Fruit fly (Drosophila melanogaster) whole organism, embryonic: ENCODE data around the gene Muc91C.

ENCODE experiments used
- Aef1 ChIP-seq: fragments of 200-800 bp; sonication (Bioruptor generic); IDR thresholded peaks from 3 replicates; pipeline ENCODE4 v1.3.6; 2022; ENCODE audit warnings: missing biosample characterization, missing genetic modification characterization
- Antp ChIP-seq: fragments of 200-800 bp; sonication (Bioruptor generic); optimal IDR thresholded peaks from 3 replicates; lab custom pipeline; 2016; ENCODE audit warnings: missing biosample characterization, missing genetic modification characterization
- CG12299 ChIP-seq: fragments of 200-800 bp; sonication (Bioruptor generic); optimal IDR thresholded peaks from 2 replicates; lab custom pipeline; 2018; ENCODE audit warnings: missing biosample characterization, mild to moderate bottlenecking, missing genetic modification characterization
- CG12769 ChIP-seq: fragments of 200-800 bp; sonication (Bioruptor generic); optimal IDR thresholded peaks from 2 replicates; lab custom pipeline; 2019; ENCODE audit warnings: missing biosample characterization, mild to moderate bottlenecking, missing genetic modification characterization, moderate library complexity
- CG16779 ChIP-seq: fragments of 200-800 bp; sonication (Bioruptor generic); IDR thresholded peaks from 2 replicates; pipeline ENCODE4 v1.3.6; 2022; ENCODE audit warnings: missing biosample characterization, missing genetic modification characterization
- CG1792 ChIP-seq: fragments of 200-800 bp; sonication (Bioruptor generic); optimal IDR thresholded peaks from 2 replicates; lab custom pipeline; 2016; ENCODE audit warnings: missing biosample characterization, missing genetic modification characterization
- CG2875 ChIP-seq: fragments of 200-800 bp; sonication (Bioruptor generic); optimal IDR thresholded peaks from 2 replicates; lab custom pipeline; 2017; ENCODE audit warnings: missing biosample characterization, mild to moderate bottlenecking, missing genetic modification characterization, missing genetic modification reagents
- CG30020 ChIP-seq: fragments of 200-800 bp; optimal IDR thresholded peaks from 2 replicates; lab custom pipeline; 2019; ENCODE audit warnings: missing biosample characterization, mild to moderate bottlenecking, missing genetic modification characterization, moderate library complexity
- CG31441 ChIP-seq: fragments of 200-800 bp; sonication (Bioruptor generic); IDR thresholded peaks from 2 replicates; pipeline ENCODE4 v1.3.6; 2022; ENCODE audit warnings: missing biosample characterization, missing genetic modification characterization
- CG3163 ChIP-seq: fragments of 200-800 bp; sonication (Bioruptor generic); optimal IDR thresholded peaks from 3 replicates; lab custom pipeline; 2016; ENCODE audit warnings: missing biosample characterization, missing genetic modification characterization
- CG3281 ChIP-seq: fragments of 200-800 bp; sonication (Bioruptor generic); optimal IDR thresholded peaks from 3 replicates; lab custom pipeline; 2017; ENCODE audit warnings: missing biosample characterization, mild to moderate bottlenecking, missing genetic modification characterization
- CG4730 ChIP-seq: fragments of 200-800 bp; sonication (Bioruptor generic); IDR thresholded peaks from 2 replicates; pipeline ENCODE4 v1.3.6; 2022; ENCODE audit warnings: missing biosample characterization, missing genetic modification characterization
- CG5245 ChIP-seq: fragments of 200-800 bp; sonication (Bioruptor generic); optimal IDR thresholded peaks from 3 replicates; lab custom pipeline; 2016; ENCODE audit warnings: missing biosample characterization, missing genetic modification characterization
- CG5953 ChIP-seq: fragments of 200-800 bp; sonication (Bioruptor generic); IDR thresholded peaks from 2 replicates; pipeline ENCODE4 v1.3.6; 2022; ENCODE audit warnings: missing biosample characterization, missing genetic modification characterization
- CG6683 ChIP-seq: fragments of 200-800 bp; sonication (Bioruptor generic); optimal IDR thresholded peaks from 2 replicates; lab custom pipeline; 2017; ENCODE audit warnings: missing biosample characterization, mild to moderate bottlenecking, missing genetic modification characterization, missing genetic modification reagents
- CG7839 ChIP-seq: fragments of 200-800 bp; sonication (Bioruptor generic); optimal IDR thresholded peaks from 3 replicates; lab custom pipeline; 2018; ENCODE audit warnings: missing biosample characterization, mild to moderate bottlenecking, missing genetic modification characterization, moderate library complexity
- CG8924 ChIP-seq: fragments of 200-800 bp; optimal IDR thresholded peaks from 3 replicates; lab custom pipeline; 2019; ENCODE audit warnings: missing biosample characterization, mild to moderate bottlenecking, missing genetic modification characterization, moderate library complexity
- CG9932 ChIP-seq: fragments of 200-800 bp; sonication (Bioruptor generic); IDR thresholded peaks from 2 replicates; pipeline ENCODE4 v1.3.6; 2022; ENCODE audit warnings: missing biosample characterization, missing genetic modification characterization
- CTCF ChIP-seq: fragments of 200-800 bp; sonication (Bioruptor generic); optimal IDR thresholded peaks from 2 replicates; lab custom pipeline; 2017; ENCODE audit warnings: missing biosample characterization, mild to moderate bottlenecking, missing genetic modification characterization, moderate library complexity
- CkIIα-i1 ChIP-seq: fragments of 200-800 bp; sonication (Bioruptor generic); IDR thresholded peaks from 2 replicates; pipeline ENCODE4 v1.3.6; 2022; ENCODE audit warnings: missing biosample characterization, missing genetic modification characterization
- CrebB ChIP-seq: fragments of 200-800 bp; sonication (Bioruptor generic); optimal IDR thresholded peaks from 3 replicates; lab custom pipeline; 2018; ENCODE audit warnings: missing biosample characterization, mild to moderate bottlenecking, missing genetic modification characterization
- Dad ChIP-seq: fragments of 200-800 bp; sonication (Bioruptor generic); optimal IDR thresholded peaks from 3 replicates; lab custom pipeline; 2016; ENCODE audit warnings: missing biosample characterization, missing genetic modification characterization
- Fer1 ChIP-seq: fragments of 200-800 bp; sonication (Bioruptor generic); optimal IDR thresholded peaks from 2 replicates; lab custom pipeline; 2017; ENCODE audit warnings: missing biosample characterization, mild to moderate bottlenecking, missing genetic modification characterization
- Fer2 ChIP-seq: fragments of 200-800 bp; sonication (Bioruptor generic); optimal IDR thresholded peaks from 2 replicates; lab custom pipeline; 2018; ENCODE audit warnings: missing biosample characterization, mild to moderate bottlenecking, missing genetic modification characterization, moderate library complexity
- GATAe ChIP-seq: fragments of 200-800 bp; sonication (Bioruptor generic); conservative IDR thresholded peaks from 2 replicates; pipeline ENCODE4 v1.3.6; 2022; ENCODE audit warnings: missing biosample characterization, missing genetic modification characterization
- Gug ChIP-seq: fragments of 200-800 bp; sonication (Bioruptor generic); IDR thresholded peaks from 4 replicates; pipeline ENCODE4 v1.3.6; 2022; ENCODE audit warnings: missing biosample characterization, missing genetic modification characterization
- HLH3B ChIP-seq: fragments of 200-800 bp; sonication (Bioruptor generic); IDR thresholded peaks from 2 replicates; pipeline ENCODE4 v1.3.6; 2022; ENCODE audit warnings: missing biosample characterization, missing genetic modification characterization
- Hsf ChIP-seq: fragments of 200-800 bp; sonication (Bioruptor generic); optimal IDR thresholded peaks from 3 replicates; lab custom pipeline; 2016; ENCODE audit warnings: missing biosample characterization, missing genetic modification characterization
- Max ChIP-seq: fragments of 200-800 bp; sonication (Bioruptor generic); optimal IDR thresholded peaks from 2 replicates; lab custom pipeline; 2016; ENCODE audit warnings: missing biosample characterization, mild to moderate bottlenecking, missing genetic modification characterization
- Xrp1 ChIP-seq: fragments of 200-800 bp; sonication (Bioruptor generic); IDR thresholded peaks from 2 replicates; pipeline ENCODE4 v1.3.6; 2022; ENCODE audit warnings: missing biosample characterization, missing genetic modification characterization
- ab ChIP-seq: fragments of 200-800 bp; sonication (Bioruptor generic); optimal IDR thresholded peaks from 2 replicates; lab custom pipeline; 2016; ENCODE audit warnings: missing biosample characterization, missing genetic modification characterization
- croc ChIP-seq: fragments of 200-800 bp; sonication (Bioruptor generic); conservative IDR thresholded peaks from 3 replicates; pipeline ENCODE4 v1.3.6; 2022; ENCODE audit warnings: missing biosample characterization, missing genetic modification characterization
- crp ChIP-seq, 2 experiments: fragments of 200-800 bp; sonication (Bioruptor generic); optimal IDR thresholded peaks; 2 replicates in 1 of 2; 3 replicates in 1 of 2; lab custom pipeline; 2017; ENCODE audit warnings: missing biosample characterization in 2 of 2, missing genetic modification characterization in 2 of 2, mild to moderate bottlenecking in 1 of 2, moderate library complexity in 1 of 2
- lilli ChIP-seq: fragments of 200-800 bp; sonication (Bioruptor generic); optimal IDR thresholded peaks from 3 replicates; lab custom pipeline; 2016; ENCODE audit warnings: missing biosample characterization, missing genetic modification characterization
- lov ChIP-seq, 2 experiments: fragments of 200-800 bp in 1 of 2; fragments of >200 bp in 1 of 2; sonication (Bioruptor generic) in 1 of 2; IDR thresholded peaks in 1 of 2; optimal IDR thresholded peaks in 1 of 2; 2 replicates in 1 of 2; 3 replicates in 1 of 2; pipeline versions ENCODE4 v1.3.6 to Lab custom; 2017 to 2022; ENCODE audit warnings: missing biosample characterization in 1 of 2, missing genetic modification characterization in 1 of 2
- mld ChIP-seq: fragments of 200-800 bp; sonication (Bioruptor generic); IDR thresholded peaks from 3 replicates; pipeline ENCODE4 v1.3.6; 2022; ENCODE audit warnings: missing biosample characterization, missing genetic modification characterization; ENCODE audit not compliant: partially characterized antibody
- nau ChIP-seq: fragments of 200-800 bp; sonication (Bioruptor generic); optimal IDR thresholded peaks from 3 replicates; lab custom pipeline; 2017; ENCODE audit warnings: missing biosample characterization, mild to moderate bottlenecking, missing genetic modification characterization, missing genetic modification reagents
- nerfin-1 ChIP-seq: fragments of 200-800 bp; sonication (Bioruptor generic); optimal IDR thresholded peaks from 3 replicates; lab custom pipeline; 2019; ENCODE audit warnings: missing biosample characterization, mild to moderate bottlenecking, missing genetic modification characterization, moderate library complexity
- org-1 ChIP-seq: fragments of 200-800 bp; sonication (Bioruptor generic); optimal IDR thresholded peaks from 2 replicates; lab custom pipeline; 2017; ENCODE audit warnings: missing biosample characterization, missing genetic modification characterization
- schlank ChIP-seq: fragments of 200-800 bp; sonication (Bioruptor generic); optimal IDR thresholded peaks from 2 replicates; lab custom pipeline; 2018; ENCODE audit warnings: missing biosample characterization, mild to moderate bottlenecking, missing genetic modification characterization
- tna ChIP-seq: fragments of 200-800 bp; sonication (Bioruptor generic); IDR thresholded peaks from 2 replicates; pipeline ENCODE4 v1.3.6; 2022; ENCODE audit warnings: missing biosample characterization, missing genetic modification characterization; ENCODE audit not compliant: partially characterized antibody
- unpg ChIP-seq: fragments of 200-800 bp; sonication (Bioruptor generic); optimal IDR thresholded peaks from 3 replicates; lab custom pipeline; 2018; ENCODE audit warnings: missing biosample characterization, mild to moderate bottlenecking, missing genetic modification characterization, moderate library complexity
- wdn ChIP-seq: fragments of 200-800 bp; sonication (Bioruptor generic); IDR thresholded peaks from 2 replicates; pipeline ENCODE4 v1.3.6; 2022; ENCODE audit warnings: missing biosample characterization, missing genetic modification characterization

The Muc91C gene

dm6 chr3R:18741027-18741843 lies 48.7 kb upstream of the Muc91C start (continued):
- TF ChIP-seq tna (GFP tag; lab: Robert Waterston, UW), result no peak
- peak; percentile 97 for TF ChIP-seq HLH3B
- TF ChIP-seq croc (GFP tag; lab: Robert Waterston, UW), result peak; percentile 92
- peak; percentile 91 for TF ChIP-seq nerfin-1 (tag; lab: Kevin White, UChicago)
- peak; percentile 93 for TF ChIP-seq Hsf (GFP tag; lab: Kevin White, UChicago)
- peak; percentile 96 for TF ChIP-seq Xrp1 (GFP tag; lab: Robert Waterston, UW)
- TF ChIP-seq CkIIα-i1 (GFP tag; lab: Robert Waterston, UW), result peak; percentile 77
- TF ChIP-seq unpg (GFP tag; lab: Kevin White, UChicago), result peak; percentile 96
- TF ChIP-seq mld (GFP tag; lab: Robert Waterston, UW), result no peak
- peak; percentile 93 for TF ChIP-seq schlank (tag; lab: Kevin White, UChicago)
- TF ChIP-seq CG8924, result peak; percentile 98
- TF ChIP-seq ab (GFP tag; lab: Kevin White, UChicago), result peak; percentile 25
- peak; percentile 66 for TF ChIP-seq Dad
- TF ChIP-seq Fer2, result peak; percentile 94
- peak; percentile 73 for TF ChIP-seq GATAe (GFP tag; lab: Robert Waterston, UW)
- TF ChIP-seq CrebB (tag; lab: Kevin White, UChicago), result peak; percentile 92
- peak; percentile 97 for TF ChIP-seq Aef1 (GFP tag; lab: Robert Waterston, UW)
- TF ChIP-seq CG9932 (GFP tag; lab: Robert Waterston, UW), result peak; percentile 98
- peak; percentile 97 for TF ChIP-seq CG31441
- peak; percentile 93 for TF ChIP-seq CG12299 (tag; lab: Kevin White, UChicago)
- TF ChIP-seq lilli (GFP tag; lab: Kevin White, UChicago), result peak; percentile 96
- peak; percentile 92 for TF ChIP-seq CG6683 (GFP tag; lab: Kevin White, UChicago)
- peak; percentile 95 for TF ChIP-seq Max
- TF ChIP-seq wdn, result peak; percentile 96
- peak in 1 of 2 experiments; percentile 62 for TF ChIP-seq crp (GFP tag; optimal IDR thresholded peaks at IDR 0.05; lab: Kevin White, UChicago)
- peak; percentile 84 for TF ChIP-seq CG1792 (GFP tag; lab: Kevin White, UChicago)
- TF ChIP-seq CG3163 (GFP tag; lab: Kevin White, UChicago), result peak; percentile 43
- TF ChIP-seq CG16779, result peak; percentile 96
- peak; percentile 97 for TF ChIP-seq CG4730
- peak; percentile 91 for TF ChIP-seq org-1 (GFP tag; lab: Kevin White, UChicago)
- TF ChIP-seq Antp (GFP tag; lab: Kevin White, UChicago), result peak; percentile 86
- TF ChIP-seq CG2875 (GFP tag; lab: Kevin White, UChicago), result peak; percentile 90
- peak; percentile 76 for TF ChIP-seq CG30020 (tag; lab: Kevin White, UChicago)
- peak; percentile 94 for TF ChIP-seq nau (GFP tag; lab: Kevin White, UChicago)
- peak; percentile 91 for TF ChIP-seq CG5953
- peak; percentile 97 for TF ChIP-seq CG12769 (tag; lab: Kevin White, UChicago)
- TF ChIP-seq Gug (GFP tag; lab: Robert Waterston, UW), result peak; percentile 89
- TF ChIP-seq CG3281 (GFP tag; lab: Kevin White, UChicago), result peak; percentile 98
- TF ChIP-seq CG5245 (GFP tag; lab: Kevin White, UChicago), result peak; percentile 94
- TF ChIP-seq CTCF (GFP tag; lab: Kevin White, UChicago), result peak; percentile 64
- TF ChIP-seq CG7839 (tag; lab: Kevin White, UChicago), result peak; percentile 98
- peak; percentile 97 for TF ChIP-seq Fer1 (GFP tag; lab: Kevin White, UChicago)
- no peak for TF ChIP-seq lov (optimal IDR thresholded peaks at IDR 0.05; lab: Kevin White, UChicago)
- peak; percentile 93 for TF ChIP-seq lov (GFP tag; IDR thresholded peaks at IDR 0.05; lab: Robert Waterston, UW)
